Worm (Caenorhabditis elegans) whole organism, early embryonic: ENCODE data around the gene alh-1.

Experiments
- B0310.2 ChIP-seq: sonication (generic microtip); optimal IDR thresholded peaks from 2 replicates; lab custom pipeline; 2016; ENCODE audit warnings: mild to moderate bottlenecking, missing genetic modification characterization, missing compliant biosample characterization
- F13C5.2 ChIP-seq: sonication (generic microtip); optimal IDR thresholded peaks from 2 replicates; lab custom pipeline; 2017; ENCODE audit warnings: mild to moderate bottlenecking, missing genetic modification characterization, inconsistent platforms, missing compliant biosample characterization
- aly-1 ChIP-seq: sonication (generic microtip); optimal IDR thresholded peaks from 2 replicates; lab custom pipeline; 2016; ENCODE audit warnings: missing genetic modification characterization, missing compliant biosample characterization
- ama-1 ChIP-seq: fragments of 150-350 bp; optimal IDR thresholded peaks from 2 replicates; lab custom pipeline; 2014
- ceh-13 ChIP-seq: fragments of 200-800 bp; sonication (Bioruptor generic); optimal IDR thresholded peaks from 2 replicates; lab custom pipeline; 2018; ENCODE audit warnings: mild to moderate bottlenecking, missing genetic modification characterization, missing compliant biosample characterization
- ceh-36 ChIP-seq: sonication (generic microtip); optimal IDR thresholded peaks from 2 replicates; lab custom pipeline; 2016; ENCODE audit warnings: missing genetic modification characterization, inconsistent platforms, missing compliant biosample characterization
- hmbx-1 ChIP-seq: sonication (generic microtip); optimal IDR thresholded peaks from 2 replicates; lab custom pipeline; 2016; ENCODE audit warnings: mild to moderate bottlenecking, missing genetic modification characterization, missing compliant biosample characterization
- hmg-4 ChIP-seq: fragments of 200-800 bp; sonication (Bioruptor generic); optimal IDR thresholded peaks from 2 replicates; lab custom pipeline; 2018; ENCODE audit warnings: mild to moderate bottlenecking, missing genetic modification characterization, missing compliant biosample characterization
- hnd-1 ChIP-seq: sonication (generic microtip); optimal IDR thresholded peaks from 2 replicates; lab custom pipeline; 2016; ENCODE audit warnings: missing genetic modification characterization, missing compliant biosample characterization
- pes-1 ChIP-seq: fragments of 200-800 bp; sonication (Bioruptor generic); IDR thresholded peaks from 2 replicates; pipeline ENCODE4 v1.3.6; 2022; ENCODE audit warnings: missing genetic modification reagents, missing genetic modification characterization, missing compliant biosample characterization
- scrt-1 ChIP-seq: fragments of 200-800 bp; sonication (Bioruptor generic); IDR thresholded peaks from 2 replicates; pipeline ENCODE4 v1.3.6; 2022; ENCODE audit warnings: missing genetic modification characterization, missing compliant biosample characterization
- sea-1 ChIP-seq: fragments of 200-800 bp; sonication (Bioruptor generic); conservative IDR thresholded peaks from 2 replicates; pipeline ENCODE4 v1.3.6; 2022; ENCODE audit warnings: missing genetic modification characterization, missing compliant biosample characterization
- tbx-37 ChIP-seq: fragments of 200-800 bp; sonication (Bioruptor generic); conservative IDR thresholded peaks from 2 replicates; pipeline ENCODE4 v1.3.6; 2022; ENCODE audit warnings: missing genetic modification reagents, missing genetic modification characterization, missing compliant biosample characterization
- tra-4 ChIP-seq: sonication (generic microtip); optimal IDR thresholded peaks from 2 replicates; lab custom pipeline; 2017; ENCODE audit warnings: missing genetic modification characterization, missing compliant biosample characterization

ce11 chrIII:5080700-5081572 is 3.4 kb downstream of the alh-1 start:
- no peak for TF ChIP-seq ama-1 (lab: Kevin White, UChicago)
- TF ChIP-seq ceh-13 (GFP tag; lab: Kevin White, UChicago): peak; percentile 24
- peak; percentile 74 for TF ChIP-seq B0310.2 (tag; lab: Kevin White, UChicago)
- peak; percentile 65 for TF ChIP-seq tbx-37 (GFP tag; lab: Robert Waterston, UW)
- TF ChIP-seq tra-4 (tag; lab: Kevin White, UChicago): peak; percentile 53
- TF ChIP-seq hmg-4: peak; percentile 84
- peak; percentile 85 for TF ChIP-seq pes-1
- peak; percentile 79 for TF ChIP-seq scrt-1 (GFP tag; lab: Robert Waterston, UW)
- TF ChIP-seq sea-1 (GFP tag; lab: Robert Waterston, UW): peak; percentile 90
- peak; percentile 65 for TF ChIP-seq hnd-1 (tag; lab: Kevin White, UChicago)
- TF ChIP-seq hmbx-1 (tag; lab: Kevin White, UChicago): no peak
- TF ChIP-seq ceh-36 (tag; lab: Kevin White, UChicago): peak; percentile 81
- TF ChIP-seq aly-1 (tag; lab: Kevin White, UChicago): no peak
- peak; percentile 70 for TF ChIP-seq F13C5.2 (tag; lab: Kevin White, UChicago)
